Fruit fly (Drosophila melanogaster) whole organism, embryonic: Measurements from ENCODE around the gene CG33287.

ENCODE experiments used
- Atf6 ChIP-seq: fragments of 200-800 bp; sonication (Bioruptor generic); IDR thresholded peaks from 2 replicates; pipeline ENCODE4 v1.3.6; 2022; ENCODE audit warnings: missing biosample characterization, missing genetic modification characterization
- CG10209 ChIP-seq: fragments of 200-800 bp; sonication (Bioruptor generic); optimal IDR thresholded peaks from 3 replicates; lab custom pipeline; 2017; ENCODE audit warnings: missing biosample characterization, mild to moderate bottlenecking, missing genetic modification characterization, missing genetic modification reagents
- CG10462 ChIP-seq: fragments of 200-800 bp; sonication (Bioruptor generic); optimal IDR thresholded peaks from 2 replicates; lab custom pipeline; 2016; ENCODE audit warnings: missing biosample characterization, missing genetic modification characterization
- CG11247 ChIP-seq: fragments of 200-800 bp; sonication (Bioruptor generic); IDR thresholded peaks from 2 replicates; pipeline ENCODE4 v1.3.6; 2022; ENCODE audit warnings: missing biosample characterization, missing genetic modification characterization
- CG13123 ChIP-seq: fragments of 200-800 bp; sonication (Bioruptor generic); optimal IDR thresholded peaks from 2 replicates; lab custom pipeline; 2016; ENCODE audit warnings: missing biosample characterization, missing genetic modification characterization
- CG15479 ChIP-seq: fragments of 200-800 bp; sonication (Bioruptor generic); optimal IDR thresholded peaks from 3 replicates; lab custom pipeline; 2019; ENCODE audit warnings: missing biosample characterization, mild to moderate bottlenecking, missing genetic modification characterization, moderate library complexity
- CG1603 ChIP-seq: fragments of 200-800 bp; sonication (Bioruptor generic); optimal IDR thresholded peaks from 2 replicates; lab custom pipeline; 2019; ENCODE audit warnings: missing biosample characterization, mild to moderate bottlenecking, missing genetic modification characterization, moderate library complexity
- CG1647 ChIP-seq: fragments of 200-800 bp; sonication (Bioruptor generic); optimal IDR thresholded peaks from 3 replicates; lab custom pipeline; 2016; ENCODE audit warnings: missing biosample characterization, missing genetic modification characterization
- CG17359 ChIP-seq: fragments of 200-800 bp; sonication (Bioruptor generic); optimal IDR thresholded peaks from 3 replicates; lab custom pipeline; 2018; ENCODE audit warnings: missing biosample characterization, mild to moderate bottlenecking, missing genetic modification characterization, moderate library complexity
- CG2712 ChIP-seq: fragments of 200-800 bp; optimal IDR thresholded peaks from 3 replicates; lab custom pipeline; 2019; ENCODE audit warnings: missing biosample characterization, mild to moderate bottlenecking, missing genetic modification characterization, moderate library complexity
- CG2889 ChIP-seq: fragments of 200-800 bp; sonication (Bioruptor generic); IDR thresholded peaks from 3 replicates; pipeline ENCODE4 v1.3.6; 2022; ENCODE audit warnings: missing biosample characterization, missing genetic modification characterization
- CG30431 ChIP-seq: fragments of 200-800 bp; sonication (Bioruptor generic); optimal IDR thresholded peaks from 2 replicates; lab custom pipeline; 2017; ENCODE audit warnings: missing biosample characterization, missing genetic modification characterization
- CG3995 ChIP-seq: fragments of 200-800 bp; sonication (Bioruptor generic); optimal IDR thresholded peaks from 3 replicates; lab custom pipeline; 2016; ENCODE audit warnings: missing biosample characterization, missing genetic modification characterization
- CG5953 ChIP-seq: fragments of 200-800 bp; sonication (Bioruptor generic); IDR thresholded peaks from 2 replicates; pipeline ENCODE4 v1.3.6; 2022; ENCODE audit warnings: missing biosample characterization, missing genetic modification characterization
- CG6854 ChIP-seq: fragments of 200-800 bp; sonication (Bioruptor generic); optimal IDR thresholded peaks from 3 replicates; lab custom pipeline; 2017; ENCODE audit warnings: missing biosample characterization, mild to moderate bottlenecking, missing genetic modification characterization
- CG7372 ChIP-seq: fragments of 200-800 bp; sonication (Bioruptor generic); IDR thresholded peaks from 2 replicates; pipeline ENCODE4 v1.3.6; 2022; ENCODE audit warnings: missing biosample characterization, missing genetic modification characterization
- CG7963 ChIP-seq: fragments of 200-800 bp; sonication (Bioruptor generic); IDR thresholded peaks from 3 replicates; pipeline ENCODE4 v1.3.6; 2022; ENCODE audit warnings: missing biosample characterization, missing genetic modification characterization; ENCODE audit not compliant: partially characterized antibody
- CG8281 ChIP-seq: fragments of 200-800 bp; sonication (Bioruptor generic); optimal IDR thresholded peaks from 2 replicates; lab custom pipeline; 2018; ENCODE audit warnings: missing biosample characterization, mild to moderate bottlenecking, missing genetic modification characterization, moderate library complexity
- CG9609 ChIP-seq: fragments of 200-800 bp; sonication (Bioruptor generic); optimal IDR thresholded peaks from 3 replicates; lab custom pipeline; 2016; ENCODE audit warnings: missing biosample characterization, missing genetic modification characterization
- CTCF ChIP-seq: fragments of 200-800 bp; sonication (Bioruptor generic); optimal IDR thresholded peaks from 2 replicates; lab custom pipeline; 2017; ENCODE audit warnings: missing biosample characterization, mild to moderate bottlenecking, missing genetic modification characterization, moderate library complexity
- Drgx ChIP-seq: fragments of 200-800 bp; sonication (Bioruptor generic); IDR thresholded peaks from 2 replicates; pipeline ENCODE4 v1.3.6; 2022; ENCODE audit warnings: missing biosample characterization, missing genetic modification characterization
- Elba2 ChIP-seq: fragments of 200-800 bp; sonication (Bioruptor generic); optimal IDR thresholded peaks from 3 replicates; lab custom pipeline; 2016; ENCODE audit warnings: missing biosample characterization, missing genetic modification characterization
- Ets65A ChIP-seq: fragments of 200-800 bp; sonication (Bioruptor generic); peaks from one replicate; lab custom pipeline; 2016; ENCODE audit warnings: missing biosample characterization, missing genetic modification characterization
- Hand ChIP-seq: fragments of 200-800 bp; sonication (Bioruptor generic); optimal IDR thresholded peaks from 2 replicates; lab custom pipeline; 2017; ENCODE audit warnings: mild to moderate bottlenecking, missing biosample characterization, missing genetic modification reagents, missing genetic modification characterization
- Lpt ChIP-seq: fragments of >200 bp; optimal IDR thresholded peaks from 2 replicates; lab custom pipeline; 2018; ENCODE audit warnings: missing biosample characterization, missing genetic modification characterization
- Ptx1 ChIP-seq: fragments of 200-800 bp; sonication (Bioruptor generic); IDR thresholded peaks from 2 replicates; pipeline ENCODE4 v1.3.6; 2022; ENCODE audit warnings: missing biosample characterization, missing genetic modification characterization
- Side ChIP-seq: fragments of 200-800 bp; sonication (Bioruptor generic); optimal IDR thresholded peaks from 2 replicates; lab custom pipeline; 2016; ENCODE audit warnings: missing biosample characterization, missing genetic modification characterization
- Spps ChIP-seq: fragments of 200-800 bp; sonication (Bioruptor generic); optimal IDR thresholded peaks from 2 replicates; lab custom pipeline; 2018; ENCODE audit warnings: missing biosample characterization, mild to moderate bottlenecking, missing genetic modification characterization
- Taf1 ChIP-seq: fragments of 200-800 bp; sonication (Bioruptor generic); IDR thresholded peaks from 2 replicates; pipeline ENCODE4 v1.3.6; 2022; ENCODE audit warnings: missing biosample characterization, missing genetic modification characterization
- Trl ChIP-seq, 3 experiments: fragments of >200 bp in 2 of 3; fragments of 200-800 bp in 1 of 3; sonication (Bioruptor generic) in 1 of 3; optimal IDR thresholded peaks; 2 replicates in 1 of 3; 3 replicates in 2 of 3; lab custom pipeline; 2016 to 2017; ENCODE audit warnings: missing biosample characterization in 1 of 3, missing genetic modification characterization in 1 of 3
- Usf ChIP-seq: fragments of 200-800 bp; sonication (Bioruptor generic); optimal IDR thresholded peaks from 2 replicates; lab custom pipeline; 2017; ENCODE audit warnings: missing genotype, missing biosample characterization, missing genetic modification characterization
- ac ChIP-seq: fragments of 200-800 bp; sonication (Bioruptor generic); optimal IDR thresholded peaks from 3 replicates; lab custom pipeline; 2017; ENCODE audit warnings: missing biosample characterization, mild to moderate bottlenecking, missing genetic modification characterization
- bsh ChIP-seq, 2 experiments: fragments of 200-800 bp; sonication (Bioruptor generic); optimal IDR thresholded peaks; 2 replicates each; lab custom pipeline; 2017 to 2018; ENCODE audit warnings: mild to moderate bottlenecking in 2 of 2, missing biosample characterization in 2 of 2, missing genetic modification characterization in 2 of 2, moderate library complexity in 1 of 2
- cad ChIP-seq: fragments of >200 bp; optimal IDR thresholded peaks from 2 replicates; lab custom pipeline; 2017; ENCODE audit warnings: missing biosample characterization, missing genetic modification characterization
- ci ChIP-seq: fragments of 200-800 bp; sonication (Bioruptor generic); IDR thresholded peaks from 3 replicates; pipeline ENCODE4 v1.3.6; 2022; ENCODE audit warnings: missing biosample characterization, missing genetic modification characterization
- fu2 ChIP-seq: fragments of 200-800 bp; sonication (Bioruptor generic); optimal IDR thresholded peaks from 2 replicates; lab custom pipeline; 2016; ENCODE audit warnings: missing biosample characterization, missing genetic modification characterization
- grn ChIP-seq: fragments of 200-800 bp; sonication (Bioruptor generic); optimal IDR thresholded peaks from 3 replicates; lab custom pipeline; 2017; ENCODE audit warnings: missing biosample characterization, missing genetic modification characterization
- her ChIP-seq: fragments of 200-800 bp; sonication (Bioruptor generic); optimal IDR thresholded peaks from 2 replicates; lab custom pipeline; 2016; ENCODE audit warnings: missing biosample characterization, missing genetic modification characterization
- jigr1 ChIP-seq: fragments of 200-800 bp; sonication (Bioruptor generic); IDR thresholded peaks from 3 replicates; pipeline ENCODE4 v1.3.6; 2022; ENCODE audit warnings: missing biosample characterization, missing genetic modification characterization
- lbe ChIP-seq: fragments of 200-800 bp; sonication (Bioruptor generic); optimal IDR thresholded peaks from 2 replicates; lab custom pipeline; 2016; ENCODE audit warnings: missing biosample characterization, mild to moderate bottlenecking, missing genetic modification characterization
- lov ChIP-seq, 2 experiments: fragments of 200-800 bp in 1 of 2; fragments of >200 bp in 1 of 2; sonication (Bioruptor generic) in 1 of 2; IDR thresholded peaks in 1 of 2; optimal IDR thresholded peaks in 1 of 2; 2 replicates in 1 of 2; 3 replicates in 1 of 2; pipeline versions ENCODE4 v1.3.6 to Lab custom; 2017 to 2022; ENCODE audit warnings: missing biosample characterization in 1 of 2, missing genetic modification characterization in 1 of 2
- mld ChIP-seq: fragments of 200-800 bp; sonication (Bioruptor generic); IDR thresholded peaks from 3 replicates; pipeline ENCODE4 v1.3.6; 2022; ENCODE audit warnings: missing biosample characterization, missing genetic modification characterization; ENCODE audit not compliant: partially characterized antibody
- nom ChIP-seq: fragments of 200-800 bp; sonication (Bioruptor generic); optimal IDR thresholded peaks from 2 replicates; lab custom pipeline; 2017; ENCODE audit warnings: missing biosample characterization, missing genetic modification characterization, mild to moderate bottlenecking, moderate library complexity, missing genetic modification reagents
- oc ChIP-seq: fragments of 200-800 bp; sonication (Bioruptor generic); optimal IDR thresholded peaks from 2 replicates; lab custom pipeline; 2018; ENCODE audit warnings: missing biosample characterization, mild to moderate bottlenecking, missing genetic modification characterization, moderate library complexity
- p53 ChIP-seq: fragments of 200-800 bp; sonication (Bioruptor generic); optimal IDR thresholded peaks from 2 replicates; lab custom pipeline; 2016; ENCODE audit warnings: missing biosample characterization, missing genetic modification characterization
- pzg ChIP-seq: fragments of 200-800 bp; sonication (Bioruptor generic); optimal IDR thresholded peaks from 3 replicates; lab custom pipeline; 2018; ENCODE audit warnings: missing biosample characterization, mild to moderate bottlenecking, missing genetic modification characterization, moderate library complexity
- rib ChIP-seq: fragments of 200-800 bp; sonication (Bioruptor generic); IDR thresholded peaks from 2 replicates; pipeline ENCODE4 v1.3.6; 2022; ENCODE audit warnings: missing biosample characterization, missing genetic modification characterization
- scrt ChIP-seq: fragments of 200-800 bp; sonication (Bioruptor generic); optimal IDR thresholded peaks from 2 replicates; lab custom pipeline; 2018; ENCODE audit warnings: missing biosample characterization, mild to moderate bottlenecking, missing genetic modification characterization, moderate library complexity
- zfh2 ChIP-seq: fragments of 200-800 bp; sonication (Bioruptor generic); optimal IDR thresholded peaks from 2 replicates; lab custom pipeline; 2016; ENCODE audit warnings: missing biosample characterization, missing genetic modification characterization

CG33287 gene

dm6 chr3L:20952121-20952487 lies 18.4 kb downstream of the CG33287 start:
- TF ChIP-seq Taf1 (no peak), nom (GFP tag; lab: Kevin White, UChicago) (peak; percentile 12), Drgx (GFP tag; lab: Robert Waterston, UW) (0 out of 2 replicates have a peak, but pooled peaks have one; percentile 8), CG7963 (GFP tag; lab: Robert Waterston, UW) (no peak), Hand (no peak), Elba2 (no peak), lbe (GFP tag; lab: Kevin White, UChicago) (peak; percentile 5), ac (GFP tag; lab: Kevin White, UChicago) (no peak), CG13123 (GFP tag; lab: Kevin White, UChicago) (no peak), Atf6 (no peak), p53 (GFP tag; lab: Kevin White, UChicago) (no peak), bsh (GFP tag; optimal IDR thresholded peaks at IDR 0.05; lab: Kevin White, UChicago) (peak in 1 of 2 experiments; percentile 13)

DNA sequence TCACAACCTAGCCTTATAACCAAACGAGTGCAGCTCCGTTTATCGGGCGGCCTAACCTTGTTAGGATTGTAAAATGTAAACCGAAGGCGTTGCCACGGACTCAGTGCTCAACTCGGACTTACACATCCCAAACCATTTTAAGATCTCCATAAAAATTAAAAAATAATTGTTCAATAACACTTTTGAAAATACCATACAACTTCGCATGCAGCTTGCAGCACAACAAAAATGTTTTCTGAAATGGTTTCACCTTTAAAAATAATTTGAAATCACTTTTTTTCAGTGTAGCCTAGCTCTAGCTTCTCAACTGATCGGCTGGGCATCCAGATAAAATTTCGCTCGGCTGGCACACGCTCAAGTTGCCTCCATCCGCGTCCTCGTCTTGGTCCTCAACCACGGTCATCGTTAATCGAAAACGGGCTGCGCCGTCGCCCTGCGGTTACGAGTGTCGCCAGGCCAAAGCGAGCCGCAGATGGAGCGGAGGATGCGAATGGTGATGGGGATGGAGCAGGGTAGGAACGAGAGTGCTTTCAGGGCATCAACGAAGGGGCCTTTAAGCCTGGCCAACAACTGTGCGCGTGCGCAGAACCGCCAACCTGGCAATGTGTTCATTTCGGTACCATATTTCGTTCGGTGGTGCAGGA lies 18.9 kb downstream of the CG33287 start:
- TF ChIP-seq CG8281 (tag; lab: Kevin White, UChicago), result no peak
- no peak for TF ChIP-seq CG10209 (GFP tag; lab: Kevin White, UChicago)
- TF ChIP-seq oc (tag; lab: Kevin White, UChicago), result no peak
- no peak for TF ChIP-seq mld
- 0 out of 2 replicates have a peak, but pooled peaks have one; percentile 10 for TF ChIP-seq Ptx1 (GFP tag; lab: Robert Waterston, UW)
- TF ChIP-seq her (GFP tag; lab: Kevin White, UChicago), result no peak
- no peak for TF ChIP-seq CG2712 (tag; lab: Kevin White, UChicago)
- TF ChIP-seq rib (GFP tag; lab: Robert Waterston, UW), result no peak
- TF ChIP-seq CTCF, result no peak
- TF ChIP-seq Trl (optimal IDR thresholded peaks at IDR 0.05; lab: Kevin White, UChicago), result no peak
- TF ChIP-seq Trl (GFP tag; optimal IDR thresholded peaks at IDR 0.05; lab: Kevin White, UChicago), result no peak
- peak in 1 of 2 experiments; percentile 73 for TF ChIP-seq bsh (GFP tag; optimal IDR thresholded peaks at IDR 0.05; lab: Kevin White, UChicago)
- peak; percentile 32 for TF ChIP-seq nom (GFP tag; lab: Kevin White, UChicago)
- no peak for TF ChIP-seq lov (optimal IDR thresholded peaks at IDR 0.05; lab: Kevin White, UChicago)
- peak; percentile 38; the same call in 1 of the 3 replicates for TF ChIP-seq lov (GFP tag; IDR thresholded peaks at IDR 0.05; lab: Robert Waterston, UW)
- TF ChIP-seq CG15479, result no peak
- TF ChIP-seq CG11247 (GFP tag; lab: Robert Waterston, UW), result no peak
- TF ChIP-seq CG6854 (GFP tag; lab: Kevin White, UChicago), result no peak
- no peak for TF ChIP-seq grn (GFP tag; lab: Kevin White, UChicago)
- no peak for TF ChIP-seq Side (GFP tag; lab: Kevin White, UChicago)
- no peak for TF ChIP-seq CG9609 (GFP tag; lab: Kevin White, UChicago)
- no peak for TF ChIP-seq Spps (tag; lab: Kevin White, UChicago)
- no peak for TF ChIP-seq CG1647 (GFP tag; lab: Kevin White, UChicago)
- TF ChIP-seq CG3995, result no peak
- no peak for TF ChIP-seq scrt (GFP tag; lab: Kevin White, UChicago)
- TF ChIP-seq fu2 (GFP tag; lab: Kevin White, UChicago), result no peak
- no peak for TF ChIP-seq CG1603
- TF ChIP-seq lbe (GFP tag; lab: Kevin White, UChicago), result peak; percentile 41
- TF ChIP-seq CG7372 (GFP tag; lab: Robert Waterston, UW), result no peak
- TF ChIP-seq CG2889 (GFP tag; lab: Robert Waterston, UW), result no peak
- TF ChIP-seq CG17359, result no peak
- peak; percentile 84 for TF ChIP-seq Drgx (GFP tag; lab: Robert Waterston, UW)
- TF ChIP-seq CG30431 (GFP tag; lab: Kevin White, UChicago), result no peak
- peak; percentile 61 for TF ChIP-seq Ets65A (GFP tag; lab: Kevin White, UChicago)
- no peak for TF ChIP-seq cad (GFP tag; lab: Kevin White, UChicago)
- no peak for TF ChIP-seq Usf (GFP tag; lab: Kevin White, UChicago)
- TF ChIP-seq jigr1 (GFP tag; lab: Robert Waterston, UW), result no peak
- no peak for TF ChIP-seq CG5953 (GFP tag; lab: Robert Waterston, UW)
- TF ChIP-seq pzg (GFP tag; lab: Kevin White, UChicago), result no peak
- TF ChIP-seq Lpt (GFP tag; lab: Kevin White, UChicago), result no peak
- TF ChIP-seq ci (GFP tag; lab: Robert Waterston, UW), result no peak
- no peak for TF ChIP-seq CG10462 (GFP tag; lab: Kevin White, UChicago)
- TF ChIP-seq zfh2 (GFP tag; lab: Kevin White, UChicago), result no peak
